Worm (Caenorhabditis elegans) whole organism, midembryonic: Measurements from ENCODE around the gene C56G2.4.

Experiments
- T22C8.4 ChIP-seq: fragments of 200-800 bp; sonication (Bioruptor generic); IDR thresholded peaks from 2 replicates; pipeline ENCODE4 v1.3.6; 2022; ENCODE audit warnings: missing genetic modification characterization, missing compliant biosample characterization
- cog-1 ChIP-seq: sonication (generic microtip); optimal IDR thresholded peaks from 2 replicates; lab custom pipeline; 2016; ENCODE audit warnings: missing genetic modification characterization, missing compliant biosample characterization
- flt-1 ChIP-seq: fragments of 200-800 bp; sonication (Bioruptor generic); IDR thresholded peaks from 2 replicates; pipeline ENCODE4 v1.3.6; 2022; ENCODE audit warnings: missing genetic modification characterization, missing compliant biosample characterization
- klf-2 ChIP-seq: fragments of 200-800 bp; sonication (Bioruptor generic); conservative IDR thresholded peaks from 2 replicates; pipeline ENCODE4 v1.3.6; 2022; ENCODE audit warnings: missing genetic modification reagents, missing genetic modification characterization, missing compliant biosample characterization
- med-1 ChIP-seq: sonication (generic microtip); optimal IDR thresholded peaks from 2 replicates; lab custom pipeline; 2017; ENCODE audit warnings: missing genetic modification characterization, mild to moderate bottlenecking, missing compliant biosample characterization, antibody characterized with exemption, missing genetic modification reagents; ENCODE audit not compliant: insufficient read depth
- ref-1 ChIP-seq: fragments of 200-800 bp; sonication (Bioruptor generic); conservative IDR thresholded peaks from 2 replicates; pipeline ENCODE4 v1.3.6; 2022; ENCODE audit warnings: missing genetic modification reagents, missing genetic modification characterization, missing compliant biosample characterization
- tab-1 ChIP-seq: fragments of 200-800 bp; sonication (Bioruptor generic); IDR thresholded peaks from 2 replicates; pipeline ENCODE4 v1.3.6; 2022; ENCODE audit warnings: missing genetic modification characterization, missing compliant biosample characterization
- ztf-23 ChIP-seq: fragments of 200-800 bp; sonication (Bioruptor generic); IDR thresholded peaks from 2 replicates; pipeline ENCODE4 v1.3.6; 2022; ENCODE audit warnings: missing genetic modification reagents, missing genetic modification characterization, missing compliant biosample characterization

ce11 chrIII:6339919-6340434 lies 8.4 kb downstream of the C56G2.4 start, which contains the start of gene let-767:
- TF ChIP-seq ztf-23 (GFP tag; lab: Robert Waterston, UW) (no peak), ref-1 (GFP tag; lab: Robert Waterston, UW) (no peak), tab-1 (GFP tag; lab: Robert Waterston, UW) (no peak), T22C8.4 (no peak), klf-2 (GFP tag; lab: Robert Waterston, UW) (no peak), med-1 (GFP tag; lab: Kevin White, UChicago) (no peak), cog-1 (tag; lab: Kevin White, UChicago) (no peak), flt-1 (GFP tag; lab: Robert Waterston, UW) (no peak)
